Fruit fly (Drosophila melanogaster) whole organism, embryonic: Measurements from ENCODE around the gene CG31265.

Experiments
- Asciz ChIP-seq: fragments of 200-800 bp; sonication (Bioruptor generic); optimal IDR thresholded peaks from 2 replicates; lab custom pipeline; 2017; ENCODE audit warnings: missing biosample characterization, mild to moderate bottlenecking, missing genetic modification characterization, missing genetic modification reagents
- Bgb ChIP-seq: fragments of 200-800 bp; sonication (Bioruptor generic); IDR thresholded peaks from 2 replicates; pipeline ENCODE4 v1.3.6; 2022; ENCODE audit warnings: missing biosample characterization, missing genetic modification characterization; ENCODE audit not compliant: partially characterized antibody
- CG12299 ChIP-seq: fragments of 200-800 bp; sonication (Bioruptor generic); optimal IDR thresholded peaks from 2 replicates; lab custom pipeline; 2018; ENCODE audit warnings: missing biosample characterization, mild to moderate bottlenecking, missing genetic modification characterization
- CG13287 ChIP-seq: fragments of 200-800 bp; sonication (Bioruptor generic); IDR thresholded peaks from 2 replicates; pipeline ENCODE4 v1.3.6; 2022; ENCODE audit warnings: missing biosample characterization, missing genetic modification characterization; ENCODE audit not compliant: partially characterized antibody
- CG14860 ChIP-seq: fragments of 200-800 bp; sonication (Bioruptor generic); IDR thresholded peaks from 3 replicates; pipeline ENCODE4 v1.3.6; 2022; ENCODE audit warnings: missing biosample characterization, missing genetic modification characterization; ENCODE audit not compliant: partially characterized antibody
- CG15479 ChIP-seq: fragments of 200-800 bp; sonication (Bioruptor generic); optimal IDR thresholded peaks from 3 replicates; lab custom pipeline; 2019; ENCODE audit warnings: missing biosample characterization, mild to moderate bottlenecking, missing genetic modification characterization, moderate library complexity
- CG2678 ChIP-seq: fragments of 200-800 bp; sonication (Bioruptor generic); optimal IDR thresholded peaks from 3 replicates; lab custom pipeline; 2019; ENCODE audit warnings: missing biosample characterization, mild to moderate bottlenecking, missing genetic modification characterization, moderate library complexity
- CG30020 ChIP-seq: fragments of 200-800 bp; optimal IDR thresholded peaks from 2 replicates; lab custom pipeline; 2019; ENCODE audit warnings: missing biosample characterization, mild to moderate bottlenecking, missing genetic modification characterization, moderate library complexity
- CG32767 ChIP-seq: fragments of 200-800 bp; sonication (Bioruptor generic); IDR thresholded peaks from 2 replicates; pipeline ENCODE4 v1.3.6; 2022; ENCODE audit warnings: missing biosample characterization, missing genetic modification characterization
- CG4328 ChIP-seq: fragments of 200-800 bp; sonication (Bioruptor generic); optimal IDR thresholded peaks from 3 replicates; lab custom pipeline; 2017; ENCODE audit warnings: missing biosample characterization, missing genetic modification reagents, missing genetic modification characterization
- CG5953 ChIP-seq: fragments of 200-800 bp; sonication (Bioruptor generic); IDR thresholded peaks from 2 replicates; pipeline ENCODE4 v1.3.6; 2022; ENCODE audit warnings: missing biosample characterization, missing genetic modification characterization
- CG6689 ChIP-seq: fragments of 200-800 bp; sonication (Bioruptor generic); IDR thresholded peaks from 2 replicates; pipeline ENCODE4 v1.3.6; 2022; ENCODE audit warnings: missing biosample characterization, missing genetic modification characterization
- CG6813 ChIP-seq: fragments of 200-800 bp; sonication (Bioruptor generic); optimal IDR thresholded peaks from 2 replicates; lab custom pipeline; 2017; ENCODE audit warnings: missing biosample characterization, missing genetic modification characterization, mild to moderate bottlenecking, moderate library complexity, missing genetic modification reagents
- CG6854 ChIP-seq: fragments of 200-800 bp; sonication (Bioruptor generic); optimal IDR thresholded peaks from 3 replicates; lab custom pipeline; 2017; ENCODE audit warnings: missing biosample characterization, mild to moderate bottlenecking, missing genetic modification characterization
- CG7271 ChIP-seq: fragments of 200-800 bp; sonication (Bioruptor generic); optimal IDR thresholded peaks from 2 replicates; lab custom pipeline; 2018; ENCODE audit warnings: missing biosample characterization, mild to moderate bottlenecking, missing genetic modification characterization, moderate library complexity
- CG8281 ChIP-seq: fragments of 200-800 bp; sonication (Bioruptor generic); optimal IDR thresholded peaks from 2 replicates; lab custom pipeline; 2018; ENCODE audit warnings: missing biosample characterization, mild to moderate bottlenecking, missing genetic modification characterization, moderate library complexity
- CG9437 ChIP-seq: fragments of 200-800 bp; sonication (Bioruptor generic); optimal IDR thresholded peaks from 2 replicates; lab custom pipeline; 2018; ENCODE audit warnings: missing biosample characterization, mild to moderate bottlenecking, missing genetic modification characterization
- Camta ChIP-seq: fragments of 200-800 bp; sonication (Bioruptor generic); optimal IDR thresholded peaks from 2 replicates; lab custom pipeline; 2016; ENCODE audit warnings: missing biosample characterization, missing genetic modification characterization
- Dip2 ChIP-seq: fragments of 200-800 bp; sonication (Bioruptor generic); IDR thresholded peaks from 2 replicates; pipeline ENCODE4 v1.3.6; 2022; ENCODE audit warnings: missing biosample characterization, missing genetic modification characterization
- Doc2 ChIP-seq: fragments of 200-800 bp; sonication (Bioruptor generic); IDR thresholded peaks from 2 replicates; pipeline ENCODE4 v1.3.6; 2022; ENCODE audit warnings: missing biosample characterization, missing genetic modification characterization
- Dref ChIP-seq: fragments of 200-800 bp; sonication (Bioruptor generic); IDR thresholded peaks from 2 replicates; pipeline ENCODE4 v1.3.6; 2022; ENCODE audit warnings: missing biosample characterization, missing genetic modification characterization
- E2f2 ChIP-seq: fragments of 200-800 bp; sonication (Bioruptor generic); IDR thresholded peaks from 2 replicates; pipeline ENCODE4 v1.3.6; 2022; ENCODE audit warnings: missing biosample characterization, missing genetic modification characterization
- ERR ChIP-seq: fragments of 200-800 bp; sonication (Bioruptor generic); optimal IDR thresholded peaks from 2 replicates; lab custom pipeline; 2016; ENCODE audit warnings: missing biosample characterization, missing genetic modification characterization
- Ets65A ChIP-seq: fragments of 200-800 bp; sonication (Bioruptor generic); peaks from one replicate; lab custom pipeline; 2016; ENCODE audit warnings: missing biosample characterization, missing genetic modification characterization
- Hr78 ChIP-seq, 2 experiments: fragments of 200-800 bp in 1 of 2; fragments of >200 bp in 1 of 2; sonication (Bioruptor generic) in 1 of 2; optimal IDR thresholded peaks; 2 replicates each; lab custom pipeline; 2017 to 2019; ENCODE audit warnings: missing biosample characterization in 2 of 2, missing genetic modification characterization in 2 of 2, mild to moderate bottlenecking in 1 of 2, moderate library complexity in 1 of 2
- Lim3 ChIP-seq: fragments of 200-800 bp; sonication (Bioruptor generic); IDR thresholded peaks from 2 replicates; pipeline ENCODE4 v1.3.6; 2022; ENCODE audit warnings: missing biosample characterization, missing genetic modification characterization
- Oli ChIP-seq: fragments of 200-800 bp; sonication (Bioruptor generic); optimal IDR thresholded peaks from 2 replicates; lab custom pipeline; 2018; ENCODE audit warnings: missing biosample characterization, mild to moderate bottlenecking, missing genetic modification characterization, moderate library complexity
- Six4 ChIP-seq: fragments of 200-800 bp; sonication (Bioruptor generic); optimal IDR thresholded peaks from 2 replicates; lab custom pipeline; 2016; ENCODE audit warnings: missing biosample characterization, missing genetic modification characterization
- ac ChIP-seq: fragments of 200-800 bp; sonication (Bioruptor generic); optimal IDR thresholded peaks from 3 replicates; lab custom pipeline; 2017; ENCODE audit warnings: missing biosample characterization, mild to moderate bottlenecking, missing genetic modification characterization
- al ChIP-seq: fragments of 200-800 bp; sonication (Bioruptor generic); IDR thresholded peaks from 2 replicates; pipeline ENCODE4 v1.3.6; 2022; ENCODE audit warnings: missing biosample characterization, missing genetic modification characterization
- aop ChIP-seq: fragments of 200-800 bp; sonication (Bioruptor generic); IDR thresholded peaks from 2 replicates; pipeline ENCODE4 v1.3.6; 2022; ENCODE audit warnings: missing biosample characterization, missing genetic modification characterization
- cad ChIP-seq: fragments of >200 bp; optimal IDR thresholded peaks from 2 replicates; lab custom pipeline; 2017; ENCODE audit warnings: missing biosample characterization, missing genetic modification characterization
- cas ChIP-seq: fragments of 200-800 bp; sonication (Bioruptor generic); IDR thresholded peaks from 2 replicates; pipeline ENCODE4 v1.3.6; 2022; ENCODE audit warnings: missing biosample characterization, missing genetic modification characterization
- ci ChIP-seq: fragments of 200-800 bp; sonication (Bioruptor generic); IDR thresholded peaks from 3 replicates; pipeline ENCODE4 v1.3.6; 2022; ENCODE audit warnings: missing biosample characterization, missing genetic modification characterization
- crc ChIP-seq: fragments of 200-800 bp; sonication (Bioruptor generic); optimal IDR thresholded peaks from 2 replicates; lab custom pipeline; 2016; ENCODE audit warnings: missing biosample characterization, missing genetic modification characterization
- crp ChIP-seq, 2 experiments: fragments of 200-800 bp; sonication (Bioruptor generic); optimal IDR thresholded peaks; 2 replicates in 1 of 2; 3 replicates in 1 of 2; lab custom pipeline; 2017; ENCODE audit warnings: missing biosample characterization in 2 of 2, missing genetic modification characterization in 2 of 2, mild to moderate bottlenecking in 1 of 2, moderate library complexity in 1 of 2
- da ChIP-seq: fragments of 200-800 bp; sonication (Bioruptor generic); optimal IDR thresholded peaks from 2 replicates; lab custom pipeline; 2016; ENCODE audit warnings: missing biosample characterization, missing genetic modification characterization
- eve ChIP-seq, 2 experiments: fragments of >200 bp; optimal IDR thresholded peaks; 2 replicates each; lab custom pipeline; 2017; ENCODE audit warnings: missing biosample characterization in 2 of 2, missing genetic modification characterization in 2 of 2
- ftz-f1 ChIP-seq: fragments of 200-800 bp; sonication (Bioruptor generic); optimal IDR thresholded peaks from 2 replicates; lab custom pipeline; 2016; ENCODE audit warnings: missing biosample characterization, missing genetic modification characterization
- gcm ChIP-seq: fragments of 200-800 bp; sonication (Bioruptor generic); optimal IDR thresholded peaks from 2 replicates; lab custom pipeline; 2019; ENCODE audit warnings: missing biosample characterization, mild to moderate bottlenecking, missing genetic modification characterization, moderate library complexity
- gem ChIP-seq: fragments of 200-800 bp; sonication (Bioruptor generic); optimal IDR thresholded peaks from 2 replicates; lab custom pipeline; 2019; ENCODE audit warnings: missing biosample characterization, mild to moderate bottlenecking, missing genetic modification characterization, moderate library complexity
- insv ChIP-seq, 2 experiments: fragments of 200-800 bp; sonication (Bioruptor generic); optimal IDR thresholded peaks; 3 replicates each; lab custom pipeline; 2016 to 2018; ENCODE audit warnings: missing biosample characterization in 2 of 2, missing genetic modification characterization in 2 of 2
- pan ChIP-seq, 4 experiments: fragments of >200 bp in 3 of 4; fragments of 200-800 bp in 1 of 4; sonication (Bioruptor generic) in 1 of 4; optimal IDR thresholded peaks in 3 of 4; IDR thresholded peaks in 1 of 4; 2 replicates each; pipeline versions ENCODE4 v1.3.6 to Lab custom; 2017 to 2022; ENCODE audit warnings: missing biosample characterization in 2 of 4, missing genetic modification characterization in 2 of 4, mixed read lengths in 1 of 4
- pros ChIP-seq: fragments of 200-800 bp; sonication (Bioruptor generic); optimal IDR thresholded peaks from 3 replicates; lab custom pipeline; 2019; ENCODE audit warnings: missing biosample characterization, mild to moderate bottlenecking, missing genetic modification characterization, moderate library complexity
- sc ChIP-seq, 3 experiments: fragments of >200 bp in 2 of 3; fragments of 200-800 bp in 1 of 3; sonication (Bioruptor generic) in 1 of 3; optimal IDR thresholded peaks; 2 replicates in 2 of 3; 3 replicates in 1 of 3; lab custom pipeline; 2017; ENCODE audit warnings: mild to moderate bottlenecking in 1 of 3, missing biosample characterization in 1 of 3, missing genetic modification characterization in 1 of 3, missing genetic modification reagents in 1 of 3
- unc-4 ChIP-seq: fragments of 200-800 bp; sonication (Bioruptor generic); IDR thresholded peaks from 2 replicates; pipeline ENCODE4 v1.3.6; 2022; ENCODE audit warnings: missing biosample characterization, missing genetic modification characterization; ENCODE audit not compliant: partially characterized antibody
- wdn ChIP-seq: fragments of 200-800 bp; sonication (Bioruptor generic); IDR thresholded peaks from 2 replicates; pipeline ENCODE4 v1.3.6; 2022; ENCODE audit warnings: missing biosample characterization, missing genetic modification characterization

CG31265 gene

DNA sequence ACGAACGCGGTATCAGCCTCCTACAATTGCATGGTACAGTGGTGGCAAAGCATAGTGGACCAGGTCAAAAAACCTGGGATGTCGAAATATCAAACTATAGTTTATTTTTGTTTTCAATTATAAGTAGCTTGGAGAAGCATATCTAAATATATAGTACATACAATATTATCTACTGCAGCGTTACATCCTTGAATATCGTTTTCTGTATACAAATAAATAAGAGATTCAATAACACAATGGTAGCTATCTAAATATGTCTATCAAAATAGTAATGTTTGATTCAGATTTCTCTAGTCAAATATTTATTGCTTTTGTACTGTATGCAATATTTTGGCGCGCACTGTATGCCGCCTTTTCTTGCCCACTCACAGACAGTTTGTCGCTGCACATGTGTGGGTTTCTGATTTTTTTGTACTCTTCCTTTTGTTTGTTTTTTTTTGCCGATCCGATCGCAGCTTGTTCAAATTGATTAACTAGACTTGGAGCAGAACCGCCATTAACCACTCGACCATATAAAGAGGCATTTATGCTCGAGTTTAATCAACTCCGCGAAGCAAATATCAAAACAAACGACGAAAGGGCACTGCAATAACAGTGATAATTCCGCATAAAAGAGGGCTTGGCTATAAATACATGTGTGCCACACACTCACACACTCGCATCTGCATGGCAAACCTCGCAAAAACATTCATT, 47.2 kb upstream of the CG31265 start (continued):
- peak; percentile 77 for TF ChIP-seq CG30020 (tag; lab: Kevin White, UChicago)
- no peak for TF ChIP-seq CG15479 (GFP tag; lab: Kevin White, UChicago)
- TF ChIP-seq insv (GFP tag; optimal IDR thresholded peaks at IDR 0.05; lab: Kevin White, UChicago), result peak; percentile 44 to 60
- peak; percentile 93 for TF ChIP-seq Camta (GFP tag; lab: Kevin White, UChicago)
- TF ChIP-seq crp (GFP tag; optimal IDR thresholded peaks at IDR 0.05; lab: Kevin White, UChicago), result peak in 1 of 2 experiments; percentile 53
- TF ChIP-seq CG5953 (GFP tag; lab: Robert Waterston, UW), result peak; percentile 92
- no peak for TF ChIP-seq CG14860 (GFP tag; lab: Robert Waterston, UW)
- TF ChIP-seq Dip2, result peak; percentile 41; the same call in 1 of the 2 replicates
- peak; percentile 81 for TF ChIP-seq da
- peak; percentile 82 for TF ChIP-seq wdn (GFP tag; lab: Robert Waterston, UW)
- TF ChIP-seq CG4328 (GFP tag; lab: Kevin White, UChicago), result peak; percentile 91
- TF ChIP-seq Asciz, result peak; percentile 97
- TF ChIP-seq Bgb, result no peak
- TF ChIP-seq CG6689 (GFP tag; lab: Robert Waterston, UW), result peak; percentile 95
- TF ChIP-seq CG6813, result peak; percentile 94
- no peak for TF ChIP-seq eve (GFP tag; optimal IDR thresholded peaks at IDR 0.05; lab: Kevin White, UChicago)
- peak; percentile 35; the same call in 1 of the 2 replicates for TF ChIP-seq Dref (GFP tag; lab: Robert Waterston, UW)
- peak; percentile 97 for TF ChIP-seq Oli (tag; lab: Kevin White, UChicago)
- TF ChIP-seq pros (GFP tag; lab: Kevin White, UChicago), result peak; percentile 64
- peak; percentile 94 for TF ChIP-seq CG9437
- TF ChIP-seq gem (tag; lab: Kevin White, UChicago), result peak; percentile 98
- no peak for TF ChIP-seq aop
- peak; percentile 67 for TF ChIP-seq ERR (GFP tag; lab: Kevin White, UChicago)
- peak; percentile 95 for TF ChIP-seq CG6854
- TF ChIP-seq crc (GFP tag; lab: Kevin White, UChicago), result peak; percentile 79
- TF ChIP-seq CG2678 (tag; lab: Kevin White, UChicago), result peak; percentile 97
- peak; percentile 33 for TF ChIP-seq ftz-f1 (GFP tag; lab: Kevin White, UChicago)
- peak; percentile 80 for TF ChIP-seq Lim3 (GFP tag; lab: Robert Waterston, UW)
- peak; percentile 98 for TF ChIP-seq gcm
- TF ChIP-seq CG7271 (tag; lab: Kevin White, UChicago), result no peak
- TF ChIP-seq cad (GFP tag; lab: Kevin White, UChicago), result no peak
- TF ChIP-seq sc (optimal IDR thresholded peaks at IDR 0.05; lab: Kevin White, UChicago), result no peak
- TF ChIP-seq sc (GFP tag; optimal IDR thresholded peaks at IDR 0.05; lab: Kevin White, UChicago), result peak; percentile 94
- TF ChIP-seq Six4 (GFP tag; lab: Kevin White, UChicago), result peak; percentile 94
- TF ChIP-seq pan (optimal IDR thresholded peaks at IDR 0.05; lab: Kevin White, UChicago), result no peak
- peak in 1 of 2 experiments; percentile 96 for TF ChIP-seq pan (GFP tag; optimal IDR thresholded peaks at IDR 0.05 in 1 of 2, IDR thresholded peaks at IDR 0.05 in 1 of 2)
- peak; percentile 85 for TF ChIP-seq ac
- peak; percentile 96 for TF ChIP-seq CG32767 (GFP tag; lab: Robert Waterston, UW)
- peak; percentile 78 for TF ChIP-seq E2f2
- peak in 1 of 2 experiments; percentile 91 for TF ChIP-seq Hr78 (GFP tag; optimal IDR thresholded peaks at IDR 0.05; lab: Kevin White, UChicago)
- peak; percentile 96 for TF ChIP-seq Ets65A
- peak; percentile 78 for TF ChIP-seq cas (GFP tag; lab: Robert Waterston, UW)
- TF ChIP-seq Doc2 (GFP tag; lab: Robert Waterston, UW), result peak; percentile 56; the same call in 1 of the 2 replicates
- TF ChIP-seq unc-4, result no peak
- TF ChIP-seq CG12299 (tag; lab: Kevin White, UChicago), result peak; percentile 96
- TF ChIP-seq ci (GFP tag; lab: Robert Waterston, UW), result peak; percentile 95
- no peak for TF ChIP-seq CG13287 (GFP tag; lab: Robert Waterston, UW)
- TF ChIP-seq CG8281 (tag; lab: Kevin White, UChicago), result peak; percentile 87
- TF ChIP-seq al (GFP tag; lab: Robert Waterston, UW), result peak; percentile 85
